Worm (Caenorhabditis elegans) whole organism, L4 larva: Measurements from ENCODE around the gene F14D2.8.

Experiments used
- Y105C5A.15 ChIP-seq: fragments of 200-800 bp; sonication (Bioruptor generic); IDR thresholded peaks from 2 replicates; pipeline ENCODE4 v1.3.6; 2022; ENCODE audit warnings: missing genetic modification characterization, missing compliant biosample characterization
- ZK337.2 ChIP-seq: fragments of 200-800 bp; sonication (Bioruptor generic); IDR thresholded peaks from 2 replicates; pipeline ENCODE4 v1.3.6; 2022; ENCODE audit warnings: missing genetic modification reagents, missing genetic modification characterization, missing compliant biosample characterization
- ZK546.5 ChIP-seq, 2 experiments: sonication (generic microtip); optimal IDR thresholded peaks; 2 replicates each; lab custom pipeline; 2017; ENCODE audit warnings: missing biosample characterization in 2 of 2, missing genetic modification characterization in 2 of 2
- ces-1 ChIP-seq: fragments of 150-350 bp; sonication (generic microtip); optimal IDR thresholded peaks from 4 replicates; lab custom pipeline; 2014; ENCODE audit warnings: missing biosample characterization, missing genetic modification reagents, missing genetic modification characterization
- dpl-1 ChIP-seq: fragments of 150-350 bp; optimal IDR thresholded peaks from 2 replicates; lab custom pipeline; 2014; ENCODE audit warnings: missing biosample characterization, missing genetic modification reagents, missing genetic modification characterization
- dve-1 ChIP-seq: sonication (generic microtip); optimal IDR thresholded peaks from 2 replicates; lab custom pipeline; 2017; ENCODE audit warnings: antibody characterized with exemption, mild to moderate bottlenecking, missing genetic modification characterization, missing compliant biosample characterization; ENCODE audit not compliant: insufficient read depth
- madf-9 ChIP-seq: fragments of 200-800 bp; sonication (Bioruptor generic); conservative IDR thresholded peaks from 2 replicates; pipeline ENCODE4 v1.3.6; 2022; ENCODE audit warnings: missing genetic modification reagents, missing genetic modification characterization, missing compliant biosample characterization
- nhr-28 ChIP-seq: fragments of 150-350 bp; optimal IDR thresholded peaks from 2 replicates; lab custom pipeline; 2014; ENCODE audit warnings: missing biosample characterization, missing genetic modification characterization
- pha-4 ChIP-seq, 2 experiments: fragments of 150-350 bp in 1 of 2; fragments of 200-800 bp in 1 of 2; sonication (Bioruptor generic) in 1 of 2; IDR thresholded peaks in 1 of 2; optimal IDR thresholded peaks in 1 of 2; 2 replicates each; pipeline versions ENCODE4 v1.3.6 to Lab custom; 2014 to 2022; ENCODE audit warnings: missing genetic modification characterization in 2 of 2, missing genetic modification reagents in 2 of 2, missing biosample characterization in 1 of 2, missing compliant biosample characterization in 1 of 2
- unc-62 ChIP-seq, 3 experiments: fragments of 150-350 bp in 1 of 3; sonication (generic microtip); optimal IDR thresholded peaks in 2 of 3; peaks in 1 of 3; 1 replicate in 1 of 3; 2 replicates in 2 of 3; lab custom pipeline; 2014 to 2017; ENCODE audit warnings: missing biosample characterization in 3 of 3, missing genetic modification characterization in 3 of 3, missing genetic modification reagents in 3 of 3, missing genotype in 1 of 3

ce11 chrII:3343714-3344113, 6.0 kb downstream of the F14D2.8 start, which contains the start of gene F14D2.15:
- no peak for TF ChIP-seq dpl-1 (GFP tag; lab: Kevin White, UChicago)
- TF ChIP-seq madf-9 (GFP tag; lab: Robert Waterston, UW), result no peak
- no peak for TF ChIP-seq dve-1 (tag; lab: Kevin White, UChicago)
- no peak for TF ChIP-seq pha-4 (GFP tag; IDR thresholded peaks at IDR 0.05; lab: Robert Waterston, UW)
- no peak for TF ChIP-seq pha-4 (tag; optimal IDR thresholded peaks at IDR 0.05; lab: Kevin White, UChicago)
- no peak for TF ChIP-seq nhr-28 (tag; lab: Kevin White, UChicago)
- TF ChIP-seq unc-62 (GFP tag; optimal IDR thresholded peaks at IDR 0.05 in 1 of 2; lab: Kevin White, UChicago), result no peak
- TF ChIP-seq unc-62 (tag; optimal IDR thresholded peaks at IDR 0.05; lab: Kevin White, UChicago), result no peak
- no peak for TF ChIP-seq Y105C5A.15
- TF ChIP-seq ZK337.2, result no peak
- TF ChIP-seq ZK546.5 (tag; optimal IDR thresholded peaks at IDR 0.05; lab: Kevin White, UChicago), result no peak
- no peak for TF ChIP-seq ces-1
